Fruit fly (Drosophila melanogaster): ENCODE results near the gene CG8870.

DNA sequence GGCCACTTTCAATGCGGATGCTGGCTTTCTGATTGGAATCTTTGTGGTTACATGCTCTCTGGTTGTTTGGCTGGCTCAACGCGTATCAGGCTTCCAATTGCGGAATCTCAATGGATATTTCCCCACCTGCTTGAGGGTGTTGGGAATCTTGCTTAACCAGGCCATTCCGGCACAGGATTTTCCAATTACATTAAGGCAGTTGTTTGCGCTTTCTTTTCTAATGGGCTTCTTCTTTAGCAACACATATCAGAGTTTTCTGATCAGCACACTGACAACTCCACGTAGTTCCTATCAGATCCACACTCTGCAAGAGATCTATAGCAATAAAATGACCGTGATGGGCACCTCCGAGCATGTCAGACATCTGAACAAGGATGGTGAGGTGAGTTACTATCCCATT, 42.5 kb downstream of the CG8870 start:
- TF ChIP-seq Myc (optimal IDR thresholded peaks at IDR 0.05) (no peak), insv (optimal IDR thresholded peaks at IDR 0.05) (no peak)

Data from Kc167 (cell line).